Fruit fly (Drosophila melanogaster): ENCODE data around the gene Cpr65Ax1.

Cpr65Ax1 gene

dm6 chr3L:6140771-6141472, 6.9 kb downstream of the Cpr65Ax1 start:
- no peak for TF ChIP-seq psq (optimal IDR thresholded peaks at IDR 0.05)
- TF ChIP-seq pan (optimal IDR thresholded peaks at IDR 0.05), result no peak
- TF ChIP-seq usp (GFP tag; optimal IDR thresholded peaks at IDR 0.05), result no peak
- no peak for TF ChIP-seq Dll (optimal IDR thresholded peaks at IDR 0.05)

dm6 chr3L:6139924-6140574, 7.7 kb downstream of the Cpr65Ax1 start, which contains the start of gene Cpr65Av:
TSS of gene Cpr65Av (minus strand) at chr3L:6139974.
- TF ChIP-seq pan (optimal IDR thresholded peaks at IDR 0.05) (no peak), Dll (optimal IDR thresholded peaks at IDR 0.05) (no peak), CG8478 (optimal IDR thresholded peaks at IDR 0.05) (no peak), usp (GFP tag; optimal IDR thresholded peaks at IDR 0.05) (no peak), EcR (GFP tag; optimal IDR thresholded peaks at IDR 0.05) (no peak), psq (optimal IDR thresholded peaks at IDR 0.05) (no peak)

dm6 chr3L:6138586-6138985, 9.2 kb downstream of the Cpr65Ax1 start:
- TF ChIP-seq EcR (GFP tag; optimal IDR thresholded peaks at IDR 0.05) (no peak), pan (optimal IDR thresholded peaks at IDR 0.05) (no peak), usp (GFP tag; optimal IDR thresholded peaks at IDR 0.05) (no peak), Dll (optimal IDR thresholded peaks at IDR 0.05) (no peak), CG8478 (optimal IDR thresholded peaks at IDR 0.05) (no peak), psq (optimal IDR thresholded peaks at IDR 0.05) (no peak)

- TF ChIP-seq usp (GFP tag; optimal IDR thresholded peaks at IDR 0.05), result no peak
- no peak for TF ChIP-seq pan (optimal IDR thresholded peaks at IDR 0.05)
- TF ChIP-seq Dll (optimal IDR thresholded peaks at IDR 0.05), result no peak
- TF ChIP-seq EcR (GFP tag; optimal IDR thresholded peaks at IDR 0.05), result no peak
- TF ChIP-seq CG8478 (optimal IDR thresholded peaks at IDR 0.05), result no peak
- TF ChIP-seq psq (optimal IDR thresholded peaks at IDR 0.05), result no peak
These were observed 9.8 kb downstream of the Cpr65Ax1 start, which contains the start of gene Lcp65Ae for dm6 chr3L:6138018-6138417. TSS of gene Lcp65Ae (minus strand) at chr3L:6138118.

dm6 chr3L:6136691-6137090, 11.1 kb downstream of the Cpr65Ax1 start, which contains the start of gene Lcp65Af:
TSS of gene Lcp65Af (minus strand) at chr3L:6136791.
- TF ChIP-seq usp (GFP tag; optimal IDR thresholded peaks at IDR 0.05) (no peak), CG8478 (optimal IDR thresholded peaks at IDR 0.05) (no peak), pan (optimal IDR thresholded peaks at IDR 0.05) (no peak), Dll (optimal IDR thresholded peaks at IDR 0.05) (no peak), EcR (GFP tag; optimal IDR thresholded peaks at IDR 0.05) (no peak), psq (optimal IDR thresholded peaks at IDR 0.05) (no peak)

- TF ChIP-seq Dll (optimal IDR thresholded peaks at IDR 0.05) (no peak), EcR (GFP tag; optimal IDR thresholded peaks at IDR 0.05) (no peak), usp (GFP tag; optimal IDR thresholded peaks at IDR 0.05) (no peak), psq (optimal IDR thresholded peaks at IDR 0.05) (no peak), pan (optimal IDR thresholded peaks at IDR 0.05) (no peak), CG8478 (optimal IDR thresholded peaks at IDR 0.05) (no peak)
These were observed 12.6 kb downstream of the Cpr65Ax1 start, which contains the start of gene Lcp65Ag1 for dm6 chr3L:6135174-6135573. TSS of gene Lcp65Ag1 (minus strand) at chr3L:6135274.

dm6 chr3L:6133546-6133945, 14.2 kb downstream of the Cpr65Ax1 start, which contains the start of gene Lcp65Ag2:
TSS of gene Lcp65Ag2 (minus strand) at chr3L:6133593.
- no peak for TF ChIP-seq Dll (optimal IDR thresholded peaks at IDR 0.05)
- TF ChIP-seq CG8478 (optimal IDR thresholded peaks at IDR 0.05), result no peak
- no peak for TF ChIP-seq EcR (GFP tag; optimal IDR thresholded peaks at IDR 0.05)
- TF ChIP-seq psq (optimal IDR thresholded peaks at IDR 0.05), result no peak

dm6 chr3L:6132009-6132408, 15.8 kb downstream of the Cpr65Ax1 start, which contains the start of gene Cpr65Au:
TSS of gene Cpr65Au (minus strand) at chr3L:6132109.
- no peak for TF ChIP-seq usp (GFP tag; optimal IDR thresholded peaks at IDR 0.05)
- TF ChIP-seq pan (optimal IDR thresholded peaks at IDR 0.05), result no peak
- no peak for TF ChIP-seq EcR (GFP tag; optimal IDR thresholded peaks at IDR 0.05)
- no peak for TF ChIP-seq Dll (optimal IDR thresholded peaks at IDR 0.05)
- no peak for TF ChIP-seq psq (optimal IDR thresholded peaks at IDR 0.05)
- no peak for TF ChIP-seq CG8478 (optimal IDR thresholded peaks at IDR 0.05)

- TF ChIP-seq Dll (optimal IDR thresholded peaks at IDR 0.05) (no peak), psq (optimal IDR thresholded peaks at IDR 0.05) (no peak), usp (GFP tag; optimal IDR thresholded peaks at IDR 0.05) (no peak)
These were observed 16.8 kb downstream of the Cpr65Ax1 start, which contains the start of gene Lcp65Ag3 for dm6 chr3L:6130944-6131343. TSS of gene Lcp65Ag3 (minus strand) at chr3L:6130989.

- TF ChIP-seq psq (optimal IDR thresholded peaks at IDR 0.05) (no peak), CG8478 (optimal IDR thresholded peaks at IDR 0.05) (no peak), EcR (GFP tag; optimal IDR thresholded peaks at IDR 0.05) (no peak), pan (optimal IDR thresholded peaks at IDR 0.05) (no peak), Dll (optimal IDR thresholded peaks at IDR 0.05) (no peak), usp (GFP tag; optimal IDR thresholded peaks at IDR 0.05) (no peak)
These were observed 18.2 kb downstream of the Cpr65Ax1 start for dm6 chr3L:6129591-6129990.

dm6 chr3L:6125409-6125689, 22.4 kb downstream of the Cpr65Ax1 start:
- TF ChIP-seq CG8478 (optimal IDR thresholded peaks at IDR 0.05) (no peak), usp (GFP tag; optimal IDR thresholded peaks at IDR 0.05) (no peak)

dm6 chr3L:6124616-6125408, 23.0 kb downstream of the Cpr65Ax1 start:
- TF ChIP-seq psq (optimal IDR thresholded peaks at IDR 0.05), result no peak
- no peak for TF ChIP-seq CG8478 (optimal IDR thresholded peaks at IDR 0.05)
- TF ChIP-seq pan (optimal IDR thresholded peaks at IDR 0.05), result no peak
- no peak for TF ChIP-seq Dll (optimal IDR thresholded peaks at IDR 0.05)
- no peak for TF ChIP-seq usp (GFP tag; optimal IDR thresholded peaks at IDR 0.05)
- TF ChIP-seq EcR (GFP tag; optimal IDR thresholded peaks at IDR 0.05), result no peak
